Fruit fly (Drosophila melanogaster): ENCODE results near the gene ppk31.
A peak's percentile ranks its signal among the peaks of the same experiment; 100 is the strongest.

Gene ppk31

DNA sequence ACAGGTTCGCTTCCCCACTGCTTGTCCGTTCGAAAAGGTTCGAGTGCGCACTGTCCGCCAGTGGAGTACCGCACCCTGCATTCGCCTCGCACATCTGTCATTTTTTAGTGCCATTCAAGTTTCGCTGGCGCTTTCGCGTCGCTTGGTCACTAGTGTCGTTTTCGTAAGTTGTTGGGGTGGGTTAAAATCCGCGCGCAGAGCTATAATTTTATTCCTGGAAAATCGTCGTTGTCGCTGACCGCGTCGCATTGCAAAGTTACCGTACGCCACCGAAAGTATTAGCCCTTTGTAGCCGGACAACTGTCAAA, 11.5 kb upstream of the ppk31 start, which contains the start of gene Men-b (continued):
- no peak for TF ChIP-seq prd (optimal IDR thresholded peaks at IDR 0.05)
- TF ChIP-seq prd (GFP tag; IDR thresholded peaks at IDR 0.05), result no peak; the same call in 2 of the 3 replicates
- no peak for TF ChIP-seq CG6254 (GFP tag; optimal IDR thresholded peaks at IDR 0.05)
- peak; percentile 99 for TF ChIP-seq pzg (GFP tag; optimal IDR thresholded peaks at IDR 0.05)
- TF ChIP-seq D19A (tag; optimal IDR thresholded peaks at IDR 0.05), result no peak
- TF ChIP-seq Dbx (GFP tag; IDR thresholded peaks at IDR 0.05), result peak; percentile 70
- no peak for TF ChIP-seq jumu (GFP tag; optimal IDR thresholded peaks at IDR 0.05)
- TF ChIP-seq CG4820 (GFP tag; optimal IDR thresholded peaks at IDR 0.05), result no peak
- no peak for TF ChIP-seq pan (optimal IDR thresholded peaks at IDR 0.05)
- no peak for TF ChIP-seq pan (GFP tag; optimal IDR thresholded peaks at IDR 0.05 in 1 of 2, IDR thresholded peaks at IDR 0.05 in 1 of 2)
- TF ChIP-seq Sox102F (GFP tag; optimal IDR thresholded peaks at IDR 0.05), result no peak
- TF ChIP-seq Blimp-1 (GFP tag; optimal IDR thresholded peaks at IDR 0.05), result no peak
- TF ChIP-seq CG1832 (GFP tag; optimal IDR thresholded peaks at IDR 0.05), result no peak
- TF ChIP-seq tup (GFP tag; optimal IDR thresholded peaks at IDR 0.05), result no peak
- TF ChIP-seq CG4404 (GFP tag; IDR thresholded peaks at IDR 0.05), result no peak
- TF ChIP-seq Pdp1 (GFP tag; optimal IDR thresholded peaks at IDR 0.05), result peak in 1 of 2 experiments; percentile 6
- peak; percentile 79 for TF ChIP-seq CG33213 (GFP tag; optimal IDR thresholded peaks at IDR 0.05)
- TF ChIP-seq psq (GFP tag; optimal IDR thresholded peaks at IDR 0.05), result no peak
- TF ChIP-seq NFAT (GFP tag; IDR thresholded peaks at IDR 0.05), result peak; percentile 49
- TF ChIP-seq Trl (optimal IDR thresholded peaks at IDR 0.05), result no peak
- no peak for TF ChIP-seq Trl (GFP tag; optimal IDR thresholded peaks at IDR 0.05)
- peak; percentile 41 for TF ChIP-seq CG3163 (GFP tag; optimal IDR thresholded peaks at IDR 0.05)
- TF ChIP-seq unpg (GFP tag; optimal IDR thresholded peaks at IDR 0.05), result no peak
- peak; percentile 50 for TF ChIP-seq Dref (GFP tag; IDR thresholded peaks at IDR 0.05)
- TF ChIP-seq CG13424 (tag; optimal IDR thresholded peaks at IDR 0.05), result no peak
- TF ChIP-seq CG34376 (GFP tag; optimal IDR thresholded peaks at IDR 0.05), result no peak
- TF ChIP-seq Dad (GFP tag; optimal IDR thresholded peaks at IDR 0.05), result peak; percentile 20
- TF ChIP-seq lmd (GFP tag; IDR thresholded peaks at IDR 0.05), result no peak
- TF ChIP-seq caup (GFP tag; optimal IDR thresholded peaks at IDR 0.05; ENCODE audit: severe bottlenecking), result no peak
- no peak for TF ChIP-seq nmo (GFP tag; optimal IDR thresholded peaks at IDR 0.05)
- TF ChIP-seq ham (GFP tag; IDR thresholded peaks at IDR 0.05), result no peak
- no peak for TF ChIP-seq bcd (GFP tag; optimal IDR thresholded peaks at IDR 0.05)
- peak; percentile 7 for TF ChIP-seq ERR (GFP tag; optimal IDR thresholded peaks at IDR 0.05)
- peak; percentile 12 for TF ChIP-seq her (GFP tag; optimal IDR thresholded peaks at IDR 0.05)
- TF ChIP-seq al (GFP tag; IDR thresholded peaks at IDR 0.05), result no peak
- no peak for TF ChIP-seq Hmx (GFP tag; optimal IDR thresholded peaks at IDR 0.05)
- TF ChIP-seq Sin3A (optimal IDR thresholded peaks at IDR 0.05), result peak; percentile 15
- TF ChIP-seq ssp (GFP tag; IDR thresholded peaks at IDR 0.05), result no peak
- TF ChIP-seq CG7745 (tag; optimal IDR thresholded peaks at IDR 0.05), result no peak
- TF ChIP-seq Fer1 (GFP tag; optimal IDR thresholded peaks at IDR 0.05), result no peak
- no peak for TF ChIP-seq Fer3 (tag; optimal IDR thresholded peaks at IDR 0.05)
- no peak for TF ChIP-seq CG16815 (GFP tag; optimal IDR thresholded peaks at IDR 0.05)
- TF ChIP-seq CG15073 (GFP tag; optimal IDR thresholded peaks at IDR 0.05), result no peak
- TF ChIP-seq dysf (GFP tag; IDR thresholded peaks at IDR 0.05), result no peak
- no peak for TF ChIP-seq CG4730 (GFP tag; IDR thresholded peaks at IDR 0.05)
- TF ChIP-seq zfh2 (GFP tag; optimal IDR thresholded peaks at IDR 0.05), result no peak
- TF ChIP-seq ab (GFP tag; optimal IDR thresholded peaks at IDR 0.05), result no peak
- TF ChIP-seq CG6689 (GFP tag; IDR thresholded peaks at IDR 0.05), result no peak
- TF ChIP-seq CkIIα-i1 (GFP tag; IDR thresholded peaks at IDR 0.05), result no peak
- TF ChIP-seq E2f1 (GFP tag; IDR thresholded peaks at IDR 0.05), result peak; percentile 17; the same call in 1 of the 2 replicates
- no peak for TF ChIP-seq Xbp1 (GFP tag; optimal IDR thresholded peaks at IDR 0.05)
- no peak for TF ChIP-seq CG11398 (GFP tag; optimal IDR thresholded peaks at IDR 0.05)
- TF ChIP-seq CG16779 (GFP tag; IDR thresholded peaks at IDR 0.05), result no peak
- TF ChIP-seq pho (GFP tag; optimal IDR thresholded peaks at IDR 0.05), result no peak
